Fruit fly (Drosophila melanogaster) whole organism, adult: ENCODE data around the gene CG12974.

Experiments
- CG1620 ChIP-seq: fragments of 200-800 bp; sonication (Bioruptor generic); optimal IDR thresholded peaks from 2 replicates; lab custom pipeline; 2016; ENCODE audit warnings: missing biosample characterization, missing genetic modification characterization
- Clk ChIP-seq: fragments of 200-800 bp; sonication (Bioruptor generic); optimal IDR thresholded peaks from 2 replicates; lab custom pipeline; 2017; ENCODE audit warnings: missing biosample characterization, missing genetic modification characterization
- Crg-1 ChIP-seq: fragments of 200-800 bp; sonication (Bioruptor generic); optimal IDR thresholded peaks from 2 replicates; lab custom pipeline; 2016; ENCODE audit warnings: missing biosample characterization, missing genetic modification characterization
- kay ChIP-seq: fragments of 200-800 bp; sonication (Bioruptor generic); peaks from one replicate; lab custom pipeline; 2016; ENCODE audit warnings: missing biosample characterization, missing genetic modification characterization, borderline replicate concordance
- pad ChIP-seq: fragments of 200-800 bp; sonication (Bioruptor generic); optimal IDR thresholded peaks from 3 replicates; lab custom pipeline; 2017; ENCODE audit warnings: missing biosample characterization, missing genetic modification characterization, mild to moderate bottlenecking, moderate library complexity, missing genetic modification reagents

DNA sequence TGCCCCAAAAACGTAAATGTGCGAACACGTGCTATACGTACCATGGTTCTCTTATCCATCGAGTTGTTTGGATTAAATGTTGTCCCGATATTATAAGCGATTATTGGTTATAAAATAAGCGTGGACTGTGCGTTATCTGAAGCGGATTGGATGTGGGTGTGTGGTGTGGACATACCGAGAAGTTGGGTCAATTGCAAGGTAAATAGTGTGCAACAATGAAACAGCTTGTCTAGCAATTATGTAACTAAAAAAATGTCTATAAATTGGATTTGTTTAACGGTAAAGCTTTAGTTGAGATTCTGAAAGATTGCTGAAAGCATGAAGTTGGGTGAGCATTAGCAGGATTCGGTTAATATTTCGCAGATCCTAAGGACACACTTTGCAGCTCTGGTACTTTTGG is 28.0 kb downstream of the CG12974 start, which contains the start of gene CG43218:
- TF ChIP-seq Clk (GFP tag; lab: Kevin White, UChicago) (no peak), Crg-1 (GFP tag; lab: Kevin White, UChicago) (no peak), pad (GFP tag; lab: Kevin White, UChicago) (no peak), kay (no peak), CG1620 (GFP tag; lab: Kevin White, UChicago) (no peak)
